Worm (Caenorhabditis elegans): ENCODE data around the gene ugt-18.

The ugt-18 gene

DNA sequence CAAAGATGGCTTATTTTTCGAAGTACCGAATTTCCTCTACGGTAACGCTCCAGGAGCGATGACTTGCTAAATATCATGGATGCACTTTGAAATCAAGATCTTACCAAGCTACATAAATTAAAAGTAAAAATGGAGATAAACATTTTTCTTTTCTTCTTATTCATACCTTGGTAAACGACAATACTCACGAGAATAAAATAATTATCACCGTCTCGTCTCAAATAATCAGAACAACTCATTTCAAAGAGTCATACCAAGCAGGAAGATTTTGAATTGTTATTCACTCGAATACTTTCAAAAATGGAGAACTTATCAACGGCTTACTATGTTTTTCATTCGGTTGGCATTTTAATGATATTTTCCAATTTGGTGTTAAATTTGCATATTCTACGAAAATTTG is 16.8 kb upstream of the ugt-18 start, which contains the start of gene srbc-45:
Gene srbc-45 (plus strand): TSS at position 301 of the 400 bp plus-strand sequence.
- TF ChIP-seq C08G9.2 (tag; optimal IDR thresholded peaks at IDR 0.05) (no peak), sdc-2 (tag; optimal IDR thresholded peaks at IDR 0.05) (no peak), unc-42 (tag; optimal IDR thresholded peaks at IDR 0.05) (no peak), C38D4.7 (GFP tag; optimal IDR thresholded peaks at IDR 0.05) (no peak), K02D7.2 (tag; optimal IDR thresholded peaks at IDR 0.05) (no peak), unc-55 (GFP tag; optimal IDR thresholded peaks at IDR 0.05) (no peak), sox-2 (GFP tag; IDR thresholded peaks at IDR 0.05) (no peak), hlh-30 (tag; optimal IDR thresholded peaks at IDR 0.05; ENCODE audit: insufficient read depth) (no peak), T23F11.4 (GFP tag; optimal IDR thresholded peaks at IDR 0.05) (no peak), elt-4 (tag; optimal IDR thresholded peaks at IDR 0.05) (no peak), lin-11 (tag; optimal IDR thresholded peaks at IDR 0.05) (no peak)

DNA sequence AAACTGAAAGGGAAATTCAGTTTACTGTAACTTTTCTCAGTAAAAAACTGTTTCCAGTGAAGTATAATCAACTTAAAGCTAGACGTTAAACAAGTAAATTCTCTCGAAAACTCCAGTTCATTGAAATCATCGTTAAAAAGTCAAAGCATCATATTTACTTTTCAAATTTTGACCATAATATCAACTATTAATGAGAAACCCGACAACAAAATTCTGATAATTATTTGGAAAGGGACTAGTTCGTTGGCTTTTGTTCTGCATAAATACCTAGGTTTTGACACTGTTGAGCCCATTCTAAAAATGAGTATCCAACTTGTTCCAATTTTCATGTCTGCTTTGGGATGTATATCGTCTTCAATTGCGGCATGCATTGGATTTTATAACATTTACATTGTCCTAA is 13.9 kb upstream of the ugt-18 start, which contains the start of gene ZC443.7:
Gene ZC443.7 (plus strand): TSS at position 301 of the 400 bp plus-strand sequence.
- TF ChIP-seq ceh-18 (tag; optimal IDR thresholded peaks at IDR 0.05) (no peak), ceh-48 (tag; optimal IDR thresholded peaks at IDR 0.05) (no peak), sox-4 (tag; optimal IDR thresholded peaks at IDR 0.05) (no peak), ceh-24 (tag; optimal IDR thresholded peaks at IDR 0.05) (no peak), elt-4 (tag; optimal IDR thresholded peaks at IDR 0.05) (no peak), ceh-2 (tag; optimal IDR thresholded peaks at IDR 0.05) (no peak), pqm-1 (tag; optimal IDR thresholded peaks at IDR 0.05) (no peak), che-1 (tag; optimal IDR thresholded peaks at IDR 0.05) (no peak), tbx-7 (tag; optimal IDR thresholded peaks at IDR 0.05) (no peak), C08G9.2 (tag; optimal IDR thresholded peaks at IDR 0.05) (no peak), npax-4 (tag; optimal IDR thresholded peaks at IDR 0.05) (no peak)

DNA sequence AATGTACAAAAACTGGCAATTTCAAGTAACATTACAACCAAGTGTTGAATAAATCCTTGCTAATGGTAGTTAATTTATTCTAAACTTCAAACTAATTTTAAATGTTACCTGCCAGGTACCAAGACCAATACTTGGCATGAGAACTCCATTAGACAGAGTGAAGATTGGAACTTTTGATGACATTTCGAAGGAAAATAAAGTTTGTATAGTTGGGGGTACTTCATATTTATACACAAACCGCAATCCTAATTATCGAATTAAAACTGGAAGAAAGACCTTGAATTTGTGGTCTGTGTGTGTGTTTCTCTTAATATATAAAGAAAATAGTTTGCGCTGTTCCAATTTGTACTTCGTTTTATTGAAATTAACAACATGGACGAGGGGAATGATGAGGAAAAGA is 10.2 kb upstream of the ugt-18 start, which contains the start of gene ZC443.1:
Gene ZC443.1 (minus strand): TSS at position 205 of the 400 bp plus-strand sequence.
- TF ChIP-seq ets-4 (tag; optimal IDR thresholded peaks at IDR 0.05) (no peak), sox-4 (tag; optimal IDR thresholded peaks at IDR 0.05) (no peak), che-1 (tag; optimal IDR thresholded peaks at IDR 0.05) (no peak), ahr-1 (tag; optimal IDR thresholded peaks at IDR 0.05) (no peak), ceh-22 (tag; optimal IDR thresholded peaks at IDR 0.05) (no peak), ama-1 (optimal IDR thresholded peaks at IDR 0.05) (no peak), rnt-1 (tag; optimal IDR thresholded peaks at IDR 0.05) (no peak), pax-1 (tag; optimal IDR thresholded peaks at IDR 0.05) (no peak), unc-86 (tag; optimal IDR thresholded peaks at IDR 0.05) (no peak), nhr-232 (tag; optimal IDR thresholded peaks at IDR 0.05) (no peak), dve-1 (tag; optimal IDR thresholded peaks at IDR 0.05) (no peak), ceh-18 (tag; optimal IDR thresholded peaks at IDR 0.05) (no peak), hlh-30 (tag; optimal IDR thresholded peaks at IDR 0.05; ENCODE audit: insufficient read depth) (no peak), npax-4 (tag; optimal IDR thresholded peaks at IDR 0.05) (no peak), ceh-45 (GFP tag; IDR thresholded peaks at IDR 0.05) (no peak), ceh-19 (GFP tag; optimal IDR thresholded peaks at IDR 0.05) (no peak)

DNA sequence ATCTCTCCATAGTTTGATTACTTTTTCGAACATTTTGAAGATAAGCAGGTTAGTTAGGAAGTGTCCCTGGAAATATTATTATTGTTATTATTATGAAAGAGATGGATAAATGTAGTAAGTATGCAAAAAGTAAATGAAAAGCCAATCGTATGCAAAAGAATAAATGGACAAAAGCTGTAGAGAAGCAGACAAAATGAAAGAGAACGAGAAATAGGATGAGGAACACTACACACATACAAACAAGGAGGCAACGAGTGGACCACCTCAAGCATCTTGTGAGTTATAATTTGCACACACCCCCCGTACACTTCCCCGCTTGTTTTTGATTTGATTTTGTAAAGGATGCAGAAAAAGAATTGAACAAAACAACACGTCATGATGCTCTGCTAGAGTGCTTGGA is 8.9 kb upstream of the ugt-18 start, which contains the start of gene ZC443.2:
Gene ZC443.2 (minus strand): TSS at position 67 of the 400 bp plus-strand sequence.
- peak; percentile 7 for TF ChIP-seq nfya-1 (tag; optimal IDR thresholded peaks at IDR 0.05)
- TF ChIP-seq ceh-30 (tag; optimal IDR thresholded peaks at IDR 0.05) = no peak

DNA sequence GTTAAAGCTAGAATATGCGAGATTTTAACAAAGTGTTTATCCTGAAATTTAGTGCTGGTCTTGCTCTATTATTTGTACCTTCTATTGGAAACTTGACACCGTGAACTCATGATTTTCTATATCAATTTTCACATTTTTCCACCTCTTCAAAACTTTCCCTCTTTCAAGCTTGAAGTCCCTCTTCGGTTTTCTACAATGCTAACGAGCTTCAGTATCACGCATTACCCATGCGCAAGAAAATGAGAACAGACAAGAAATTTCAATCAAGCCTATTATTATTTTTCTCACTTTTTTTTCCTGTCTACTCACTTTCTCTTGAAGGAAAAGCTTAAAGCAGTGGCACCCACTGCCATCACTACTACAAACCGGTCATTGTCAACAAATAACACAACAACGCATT is 8.2 kb upstream of the ugt-18 start:
- TF ChIP-seq elt-4 (tag; optimal IDR thresholded peaks at IDR 0.05) (no peak), ama-1 (optimal IDR thresholded peaks at IDR 0.05) (peak; percentile 62), ceh-34 (tag; optimal IDR thresholded peaks at IDR 0.05) (peak; percentile 31)

Data from whole organism, late embryonic.